Worm (Caenorhabditis elegans): ENCODE data around the gene C34E10.12.
A peak's percentile ranks its signal among the peaks of the same experiment; 100 is the strongest.

C34E10.12 gene

ce11 chrIII:5234312-5234711, 6.6 kb upstream of the C34E10.12 start, which contains the start of gene mrps-26:
Gene mrps-26 (plus strand): TSS chrIII:5234612.
- no peak for TF ChIP-seq tbx-8 (GFP tag; optimal IDR thresholded peaks at IDR 0.05)
- no peak for TF ChIP-seq mep-1 (tag; optimal IDR thresholded peaks at IDR 0.05)
- no peak for TF ChIP-seq M03D4.4 (tag; optimal IDR thresholded peaks at IDR 0.05)

- TF ChIP-seq pha-4 (tag; optimal IDR thresholded peaks at IDR 0.05) (peak; percentile 35), elt-3 (tag; optimal IDR thresholded peaks at IDR 0.05) (no peak), mep-1 (tag; optimal IDR thresholded peaks at IDR 0.05) (no peak)
These were observed 5.5 kb upstream of the C34E10.12 start for ce11 chrIII:5233140-5233539.

ce11 chrIII:5230415-5230814, 2.7 kb upstream of the C34E10.12 start, which contains the start of gene prmt-5:
Gene prmt-5 (plus strand): TSS chrIII:5230555.
- TF ChIP-seq mab-5 (tag; optimal IDR thresholded peaks at IDR 0.05) (no peak), ceh-39 (tag; optimal IDR thresholded peaks at IDR 0.05) (no peak), blmp-1 (tag; optimal IDR thresholded peaks at IDR 0.05) (no peak), sptf-1 (tag; optimal IDR thresholded peaks at IDR 0.05) (no peak), zip-8 (tag; optimal IDR thresholded peaks at IDR 0.05) (no peak), nhr-28 (tag; optimal IDR thresholded peaks at IDR 0.05) (no peak), elt-3 (tag; optimal IDR thresholded peaks at IDR 0.05) (no peak), hlh-1 (tag; optimal IDR thresholded peaks at IDR 0.05) (no peak), bed-3 (GFP tag; optimal IDR thresholded peaks at IDR 0.05) (no peak), snpc-4 (tag; optimal IDR thresholded peaks at IDR 0.05) (no peak), ces-1 (GFP tag; optimal IDR thresholded peaks at IDR 0.05) (no peak)

DNA sequence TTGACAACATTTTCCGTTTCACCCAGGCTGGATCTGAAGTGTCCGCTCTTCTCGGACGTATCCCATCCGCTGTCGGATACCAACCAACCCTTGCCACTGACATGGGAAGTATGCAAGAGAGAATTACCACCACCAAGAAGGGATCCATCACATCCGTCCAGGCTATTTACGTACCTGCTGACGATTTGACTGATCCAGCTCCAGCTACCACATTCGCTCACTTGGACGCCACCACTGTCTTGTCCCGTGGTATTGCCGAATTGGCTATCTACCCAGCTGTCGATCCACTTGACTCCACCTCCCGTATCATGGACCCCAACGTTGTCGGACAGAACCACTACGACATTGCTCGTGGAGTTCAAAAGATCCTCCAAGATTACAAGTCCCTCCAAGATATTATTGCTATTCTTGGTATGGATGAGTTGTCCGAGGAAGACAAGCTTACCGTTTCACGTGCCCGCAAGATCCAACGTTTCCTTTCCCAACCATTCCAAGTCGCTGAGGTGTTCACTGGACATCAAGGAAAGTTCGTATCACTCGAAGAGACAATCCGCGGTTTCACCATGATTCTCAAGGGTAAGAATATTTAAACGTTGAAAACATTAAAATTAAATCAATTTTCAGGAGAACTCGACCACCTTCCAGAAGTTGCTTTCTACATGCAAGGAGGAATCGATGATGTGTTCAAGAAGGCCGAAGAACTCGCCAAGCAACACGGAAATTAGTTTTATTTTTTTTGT, 2.0 kb upstream of the C34E10.12 start:
- TF ChIP-seq lsy-2 (tag; optimal IDR thresholded peaks at IDR 0.05) = no peak
- no peak for TF ChIP-seq nhr-12 (tag; optimal IDR thresholded peaks at IDR 0.05)
- no peak for TF ChIP-seq sptf-1 (tag; optimal IDR thresholded peaks at IDR 0.05)
- no peak for TF ChIP-seq elt-1 (tag; optimal IDR thresholded peaks at IDR 0.05; ENCODE audit: borderline replicate concordance, insufficient read depth)
- TF ChIP-seq unc-39 (tag; optimal IDR thresholded peaks at IDR 0.05) = no peak
- TF ChIP-seq nhr-28 (tag; optimal IDR thresholded peaks at IDR 0.05) = no peak
- no peak for TF ChIP-seq pha-4 (tag; optimal IDR thresholded peaks at IDR 0.05)
- TF ChIP-seq zip-8 (tag; optimal IDR thresholded peaks at IDR 0.05) = no peak
- no peak for TF ChIP-seq snpc-4 (tag; optimal IDR thresholded peaks at IDR 0.05)
- no peak for TF ChIP-seq tbx-8 (GFP tag; optimal IDR thresholded peaks at IDR 0.05)

- TF ChIP-seq mls-2 (tag; optimal IDR thresholded peaks at IDR 0.05) (no peak), elt-1 (tag; optimal IDR thresholded peaks at IDR 0.05; ENCODE audit: borderline replicate concordance, insufficient read depth) (no peak), nhr-12 (tag; optimal IDR thresholded peaks at IDR 0.05) (no peak), lin-13 (tag; optimal IDR thresholded peaks at IDR 0.05) (no peak), sptf-1 (tag; optimal IDR thresholded peaks at IDR 0.05) (no peak), blmp-1 (tag; optimal IDR thresholded peaks at IDR 0.05) (no peak), zip-8 (tag; optimal IDR thresholded peaks at IDR 0.05) (no peak), nhr-237 (tag; optimal IDR thresholded peaks at IDR 0.05) (no peak), unc-62 (GFP tag; optimal IDR thresholded peaks at IDR 0.05) (no peak)
These were observed 1.2 kb upstream of the C34E10.12 start for ce11 chrIII:5228839-5229238.

DNA sequence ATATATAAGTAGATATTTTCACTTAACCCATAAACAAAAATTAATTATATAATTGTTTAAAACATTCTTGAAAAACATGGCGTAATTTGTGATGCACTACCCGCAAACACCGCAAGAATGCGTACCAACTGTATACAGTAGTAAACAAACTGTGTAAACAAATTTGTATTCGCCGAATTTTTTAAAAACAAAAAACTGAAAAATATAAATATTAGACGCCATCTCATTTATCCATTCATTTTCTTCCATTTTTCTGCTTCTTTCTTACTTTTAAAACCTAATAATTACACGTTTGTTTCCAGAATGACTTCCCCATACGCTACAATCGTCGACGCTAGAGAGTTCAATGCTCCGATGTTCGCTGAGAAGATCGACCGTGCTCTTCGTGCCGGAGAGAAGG, 2.4 kb downstream of the C34E10.12 start, which contains the start of gene nex-1:
Gene nex-1 (plus strand): TSS at position 301 of the 400 bp plus-strand sequence.
- no peak for TF ChIP-seq unc-62 (GFP tag; optimal IDR thresholded peaks at IDR 0.05)
- no peak for TF ChIP-seq bed-3 (GFP tag; optimal IDR thresholded peaks at IDR 0.05)
- no peak for TF ChIP-seq nhr-2 (tag; optimal IDR thresholded peaks at IDR 0.05)

DNA sequence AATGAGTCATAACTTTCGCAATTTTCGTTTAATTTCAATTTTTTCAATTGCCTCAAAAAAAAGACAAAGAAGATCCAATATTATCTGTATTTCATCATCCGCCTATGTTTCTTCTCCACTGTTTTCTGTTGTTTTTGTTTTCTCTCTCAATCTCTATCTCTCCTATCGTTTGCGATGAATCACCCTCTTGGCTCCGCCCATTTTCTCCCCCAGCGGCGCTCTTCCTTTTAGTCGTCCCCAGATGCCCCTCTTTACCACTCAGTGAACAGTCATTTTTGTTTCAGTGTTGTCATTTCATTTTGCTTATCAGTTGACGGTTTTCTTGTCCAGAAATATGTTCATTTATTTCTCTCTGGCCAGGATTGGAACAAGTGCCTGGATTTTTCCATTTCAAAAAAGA, 2.8 kb downstream of the C34E10.12 start:
- TF ChIP-seq drap-1 (GFP tag; optimal IDR thresholded peaks at IDR 0.05) (no peak), lsy-2 (tag; optimal IDR thresholded peaks at IDR 0.05) (no peak), nhr-28 (tag; optimal IDR thresholded peaks at IDR 0.05) (no peak), mab-5 (tag; optimal IDR thresholded peaks at IDR 0.05) (no peak), pha-4 (tag; optimal IDR thresholded peaks at IDR 0.05) (no peak)

ce11 chrIII:5222777-5223176, 4.9 kb downstream of the C34E10.12 start:
- TF ChIP-seq pha-4 (tag; optimal IDR thresholded peaks at IDR 0.05) (peak; percentile 8), unc-62 (GFP tag; optimal IDR thresholded peaks at IDR 0.05) (no peak)

Measured in whole organism, mixed stage, embryonic.